Fruit fly (Drosophila melanogaster) whole organism: ENCODE measurements around the gene Ugt36A1.

ENCODE experiments used
- CG8478 ChIP-seq: fragments of >200 bp; optimal IDR thresholded peaks from 2 replicates; lab custom pipeline; 2018; ENCODE audit warnings: inconsistent platforms
- Dll ChIP-seq: fragments of >200 bp; optimal IDR thresholded peaks from 2 replicates; lab custom pipeline; 2017
- EcR ChIP-seq, 2 experiments: fragments of >200 bp; optimal IDR thresholded peaks; 2 replicates each; lab custom pipeline; 2017; ENCODE audit warnings: missing biosample characterization in 2 of 2, missing genetic modification characterization in 2 of 2, missing genetic modification reagents in 2 of 2
- pan ChIP-seq: fragments of >200 bp; optimal IDR thresholded peaks from 2 replicates; lab custom pipeline; 2017
- psq ChIP-seq: fragments of >200 bp; optimal IDR thresholded peaks from 2 replicates; lab custom pipeline; 2017
- usp ChIP-seq: fragments of >200 bp; optimal IDR thresholded peaks from 2 replicates; lab custom pipeline; 2017; ENCODE audit warnings: missing biosample characterization, missing genetic modification characterization, mixed read lengths

Ugt36A1 gene

DNA sequence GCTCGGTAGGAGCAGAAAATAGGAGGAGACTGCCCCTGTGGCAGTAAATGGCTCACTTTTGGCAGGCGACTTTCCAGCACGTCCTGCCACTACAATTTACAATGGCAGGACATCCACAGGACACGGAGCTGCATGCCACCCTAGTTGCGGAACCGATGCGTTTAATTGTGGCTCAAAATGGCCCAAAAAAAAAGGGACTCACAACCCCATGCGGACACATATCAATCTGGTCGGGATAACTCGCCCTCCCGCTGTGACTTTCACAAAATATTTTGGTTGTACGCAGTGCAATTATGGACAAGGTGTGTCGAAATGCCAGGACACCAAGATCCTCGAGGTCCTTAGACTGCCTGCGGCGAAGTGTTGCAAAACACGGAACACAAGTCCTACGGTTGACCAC lies 16.3 kb upstream of the Ugt36A1 start:
- TF ChIP-seq Dll (lab: Kevin White, UChicago) (no peak), CG8478 (lab: Kevin White, UChicago) (no peak), usp (GFP tag; lab: Kevin White, UChicago) (no peak), psq (lab: Kevin White, UChicago) (no peak), pan (lab: Kevin White, UChicago) (no peak), EcR (GFP tag; optimal IDR thresholded peaks at IDR 0.05; lab: Kevin White, UChicago) (no peak)

dm6 chr2L:3603553-3603952 lies 15.3 kb upstream of the Ugt36A1 start:
- no peak for TF ChIP-seq CG8478 (lab: Kevin White, UChicago)
- TF ChIP-seq pan (lab: Kevin White, UChicago): no peak
- TF ChIP-seq usp (GFP tag; lab: Kevin White, UChicago): no peak
- no peak for TF ChIP-seq Dll (lab: Kevin White, UChicago)
- TF ChIP-seq psq (lab: Kevin White, UChicago): no peak
- no peak for TF ChIP-seq EcR (GFP tag; optimal IDR thresholded peaks at IDR 0.05; lab: Kevin White, UChicago)

DNA sequence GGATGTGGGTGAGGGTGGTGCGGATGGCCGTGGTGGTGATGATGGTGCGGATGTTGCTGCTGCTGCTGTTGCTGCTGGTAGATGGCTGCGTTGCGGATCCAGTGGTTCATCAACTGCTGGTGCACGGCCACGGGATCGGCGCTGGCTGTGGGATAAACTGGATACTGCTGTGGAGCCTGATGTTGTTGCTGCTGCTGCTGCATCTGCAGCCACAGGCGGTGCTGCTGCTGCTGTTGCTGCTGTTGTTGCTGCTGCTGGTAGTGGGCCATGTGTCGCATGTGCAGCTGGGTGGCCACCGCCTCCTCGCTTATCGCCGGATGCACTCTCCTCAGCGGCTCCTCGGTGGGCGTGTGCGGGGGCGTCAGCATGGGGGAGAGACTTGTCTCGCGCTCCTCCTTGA lies 13.2 kb upstream of the Ugt36A1 start:
- TF ChIP-seq usp (GFP tag; lab: Kevin White, UChicago) (no peak), Dll (lab: Kevin White, UChicago) (no peak), EcR (GFP tag; optimal IDR thresholded peaks at IDR 0.05; lab: Kevin White, UChicago) (no peak), CG8478 (lab: Kevin White, UChicago) (no peak), pan (lab: Kevin White, UChicago) (no peak), psq (lab: Kevin White, UChicago) (no peak)

dm6 chr2L:3606462-3607270 lies 12.2 kb upstream of the Ugt36A1 start, which contains the start of gene odd:
TSS of gene odd (minus strand) at chr2L:3606756.
- TF ChIP-seq psq (lab: Kevin White, UChicago) (no peak), Dll (lab: Kevin White, UChicago) (peak; percentile 69), CG8478 (lab: Kevin White, UChicago) (peak; percentile 47), usp (GFP tag; lab: Kevin White, UChicago) (no peak), EcR (GFP tag; optimal IDR thresholded peaks at IDR 0.05; lab: Kevin White, UChicago) (no peak)

DNA sequence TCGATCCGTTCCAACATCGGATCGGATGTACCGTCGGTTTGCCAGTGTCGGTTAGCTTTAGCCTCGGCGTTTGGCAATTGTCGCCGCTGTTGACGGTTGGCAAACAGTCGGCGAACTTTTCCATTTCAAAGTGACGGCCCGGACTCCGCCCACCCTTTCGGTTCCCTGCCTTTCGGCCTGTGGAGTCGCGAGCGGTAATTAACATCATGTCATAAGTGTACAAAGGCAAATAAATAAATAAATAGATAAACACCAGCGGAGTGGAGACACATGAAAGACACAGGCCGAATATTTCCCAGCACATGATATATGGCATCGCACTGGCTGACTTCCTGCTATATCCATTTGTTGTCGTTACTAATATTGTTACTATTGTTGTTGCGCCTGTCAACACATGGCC lies 10.1 kb upstream of the Ugt36A1 start:
- TF ChIP-seq EcR (GFP tag; optimal IDR thresholded peaks at IDR 0.05; lab: Kevin White, UChicago) (no peak), psq (lab: Kevin White, UChicago) (no peak), Dll (lab: Kevin White, UChicago) (no peak), pan (lab: Kevin White, UChicago) (no peak), usp (GFP tag; lab: Kevin White, UChicago) (no peak), CG8478 (lab: Kevin White, UChicago) (no peak)

DNA sequence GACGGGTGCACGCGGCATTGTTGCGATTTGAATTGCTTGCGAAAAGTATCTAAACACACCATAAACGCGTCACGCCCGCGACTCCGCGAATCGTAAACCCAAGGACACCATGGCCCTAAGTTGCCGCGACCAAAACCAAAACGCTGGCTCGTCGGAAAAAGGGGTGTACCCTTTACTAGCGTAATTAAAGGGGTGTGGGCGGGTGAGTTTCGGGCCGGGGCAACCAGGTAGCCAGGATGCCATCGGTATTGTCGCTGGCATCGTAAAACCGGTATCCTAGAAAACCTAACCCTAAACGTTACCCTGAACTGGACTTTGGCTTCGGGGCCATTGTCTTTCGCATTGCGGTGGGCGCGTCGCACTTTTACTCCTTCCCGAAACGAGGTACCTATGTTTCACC lies 8.3 kb upstream of the Ugt36A1 start:
- no peak for TF ChIP-seq psq (lab: Kevin White, UChicago)
- no peak for TF ChIP-seq Dll (lab: Kevin White, UChicago)
- no peak for TF ChIP-seq pan (lab: Kevin White, UChicago)
- no peak for TF ChIP-seq CG8478 (lab: Kevin White, UChicago)
- no peak for TF ChIP-seq EcR (GFP tag; optimal IDR thresholded peaks at IDR 0.05; lab: Kevin White, UChicago)
- no peak for TF ChIP-seq usp (GFP tag; lab: Kevin White, UChicago)

DNA sequence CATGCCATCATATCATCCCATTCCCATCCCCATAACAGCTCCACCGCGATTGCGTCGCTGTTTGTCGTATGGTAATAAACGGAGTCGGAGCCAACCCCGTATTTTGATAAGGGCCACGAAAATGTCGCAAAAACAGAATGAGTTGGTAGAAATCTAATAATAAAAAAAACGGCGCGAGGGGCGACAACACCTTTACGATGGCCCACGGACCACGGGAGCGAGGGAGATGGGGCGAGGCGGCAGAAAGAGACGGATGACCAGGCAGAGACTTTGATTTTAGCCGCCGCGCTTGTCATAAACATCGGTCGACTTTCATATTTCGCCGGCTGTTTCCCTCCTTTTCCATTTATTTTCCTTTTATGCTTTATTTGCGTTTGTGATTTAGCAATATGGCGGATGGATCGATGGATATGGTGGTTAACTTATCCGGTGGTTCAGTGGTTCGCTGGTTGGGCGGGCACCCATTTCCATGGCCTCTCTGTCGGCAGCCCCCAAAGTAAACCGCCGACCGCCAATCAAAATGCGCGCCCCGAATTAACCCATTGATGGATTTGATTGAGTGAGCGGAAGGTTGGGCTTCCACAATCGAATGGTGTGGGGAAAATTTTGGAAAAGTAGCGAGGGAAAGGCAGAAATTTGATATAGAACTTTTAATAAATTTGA lies 7.0 kb upstream of the Ugt36A1 start:
- TF ChIP-seq pan (lab: Kevin White, UChicago) (no peak), CG8478 (lab: Kevin White, UChicago) (no peak), psq (lab: Kevin White, UChicago) (no peak)

DNA sequence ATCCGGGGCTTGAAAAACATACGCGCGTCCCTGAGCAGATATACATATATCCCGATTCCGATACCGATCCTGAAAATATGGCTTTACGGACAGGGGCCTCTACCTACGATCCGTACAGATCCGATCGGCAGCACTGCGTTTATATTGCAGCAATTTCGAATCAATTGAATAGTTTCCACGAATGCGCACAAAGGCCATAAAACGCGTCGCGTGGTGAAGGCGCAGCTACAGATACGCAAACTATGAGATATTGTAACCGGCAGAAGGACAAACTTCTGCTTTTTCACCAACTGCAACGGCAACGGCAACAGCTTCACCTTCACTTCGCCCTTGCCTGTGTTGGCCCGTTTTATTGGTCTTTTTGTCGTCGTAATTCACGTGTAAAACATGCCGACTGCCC lies 3.7 kb upstream of the Ugt36A1 start:
- TF ChIP-seq pan (lab: Kevin White, UChicago) (no peak), psq (lab: Kevin White, UChicago) (no peak), usp (GFP tag; lab: Kevin White, UChicago) (no peak), EcR (GFP tag; optimal IDR thresholded peaks at IDR 0.05; lab: Kevin White, UChicago) (no peak), CG8478 (lab: Kevin White, UChicago) (no peak), Dll (lab: Kevin White, UChicago) (no peak)

DNA sequence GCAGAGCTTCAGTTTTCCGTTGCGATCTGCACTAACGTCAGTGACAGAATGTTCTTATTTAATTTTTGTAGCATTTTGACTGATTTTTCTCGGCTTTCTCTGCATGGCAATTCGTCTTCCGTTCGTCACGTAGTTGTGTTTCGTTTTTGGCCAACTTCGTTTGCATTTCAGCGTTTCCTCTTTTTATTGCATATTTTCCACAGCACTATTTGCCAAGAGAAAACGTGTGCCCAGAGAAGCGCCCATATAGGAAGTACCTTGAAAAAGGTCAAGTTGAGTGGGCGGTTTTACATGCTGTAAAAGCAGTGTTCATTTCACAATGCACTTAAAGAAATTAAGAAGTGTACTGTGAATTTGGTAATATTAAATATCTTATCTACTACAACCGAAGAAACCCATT lies 2.7 kb downstream of the Ugt36A1 start, which contains the start of gene CG15418:
Gene CG15418 (minus strand): TSS at position 101 of the 400 bp plus-strand sequence.
- TF ChIP-seq usp (GFP tag; lab: Kevin White, UChicago) (no peak), CG8478 (lab: Kevin White, UChicago) (no peak), psq (lab: Kevin White, UChicago) (no peak), EcR (GFP tag; optimal IDR thresholded peaks at IDR 0.05; lab: Kevin White, UChicago) (no peak), pan (lab: Kevin White, UChicago) (no peak), Dll (lab: Kevin White, UChicago) (no peak)

DNA sequence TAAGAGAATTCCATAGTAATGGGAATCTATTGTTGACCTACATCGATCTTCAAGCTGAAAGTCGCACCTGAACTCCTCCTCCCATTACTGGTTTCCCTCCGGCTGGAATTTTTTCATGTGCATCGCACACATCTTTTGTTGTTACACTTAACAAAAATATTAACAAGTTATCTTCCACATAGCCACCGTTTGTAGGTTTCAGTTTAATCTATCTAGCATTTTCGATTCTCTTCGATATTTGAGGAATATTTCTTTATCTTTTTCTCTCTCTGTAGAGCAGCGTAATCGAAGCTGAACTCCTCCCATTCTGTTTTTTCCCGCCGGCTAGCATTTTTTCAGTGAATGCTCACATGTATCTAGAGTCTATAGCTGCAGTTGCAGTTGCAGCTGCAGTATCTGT lies 5.9 kb downstream of the Ugt36A1 start:
- TF ChIP-seq psq (lab: Kevin White, UChicago) (no peak), usp (GFP tag; lab: Kevin White, UChicago) (no peak)

dm6 chr2L:3628819-3629218 lies 9.9 kb downstream of the Ugt36A1 start:
- TF ChIP-seq EcR (GFP tag; optimal IDR thresholded peaks at IDR 0.05; lab: Kevin White, UChicago) (no peak), pan (lab: Kevin White, UChicago) (no peak), psq (lab: Kevin White, UChicago) (no peak), usp (GFP tag; lab: Kevin White, UChicago) (no peak), CG8478 (lab: Kevin White, UChicago) (no peak), Dll (lab: Kevin White, UChicago) (no peak)
